Fruit fly (Drosophila melanogaster): ENCODE data around the gene okr.
A peak's percentile ranks its signal among the peaks of the same experiment; 100 is the strongest.

Gene okr

dm6 chr2L:3039774-3040173 is 47.2 kb upstream of the okr start, which contains the start of the genes cnir and CG17221 (continued):
- TF ChIP-seq lmd (GFP tag; IDR thresholded peaks at IDR 0.05) (no peak), CG13123 (GFP tag; optimal IDR thresholded peaks at IDR 0.05) (peak; percentile 40), CG9817 (tag; optimal IDR thresholded peaks at IDR 0.05) (peak; percentile 72), Scr (GFP tag; IDR thresholded peaks at IDR 0.05; ENCODE audit: partially characterized antibody) (peak; percentile 54), CG3726 (GFP tag; IDR thresholded peaks at IDR 0.05) (no peak), Hr51 (GFP tag; optimal IDR thresholded peaks at IDR 0.05) (peak; percentile 60 to 66), insv (GFP tag; optimal IDR thresholded peaks at IDR 0.05) (peak in 1 of 2 experiments; percentile 63), hb (GFP tag; IDR thresholded peaks at IDR 0.05; ENCODE audit: partially characterized antibody) (no peak), Mrtf (GFP tag; IDR thresholded peaks at IDR 0.05) (no peak), CG15514 (GFP tag; optimal IDR thresholded peaks at IDR 0.05) (peak; percentile 73), amos (GFP tag; IDR thresholded peaks at IDR 0.05; ENCODE audit: partially characterized antibody) (no peak; the same call in 1 of the 2 replicates), tna (GFP tag; IDR thresholded peaks at IDR 0.05; ENCODE audit: partially characterized antibody) (no peak), Ets97D (GFP tag; optimal IDR thresholded peaks at IDR 0.05) (peak; percentile 75), B-H2 (GFP tag; optimal IDR thresholded peaks at IDR 0.05) (peak; percentile 88), CG3995 (GFP tag; optimal IDR thresholded peaks at IDR 0.05) (peak; percentile 46), YL-1 (GFP tag; optimal IDR thresholded peaks at IDR 0.05) (peak; percentile 77), HLH4C (GFP tag; IDR thresholded peaks at IDR 0.05; ENCODE audit: partially characterized antibody) (no peak; the same call in 2 of the 3 replicates), CG3847 (GFP tag; IDR thresholded peaks at IDR 0.05) (peak; percentile 63; the same call in 1 of the 2 replicates), eve (GFP tag; optimal IDR thresholded peaks at IDR 0.05) (no peak), pnt (GFP tag; optimal IDR thresholded peaks at IDR 0.05) (peak; percentile 41), CG17802 (tag; optimal IDR thresholded peaks at IDR 0.05) (peak; percentile 26), pita (GFP tag; optimal IDR thresholded peaks at IDR 0.05) (no peak), nom (GFP tag; optimal IDR thresholded peaks at IDR 0.05) (peak; percentile 22), Hr39 (optimal IDR thresholded peaks at IDR 0.05) (no peak), CG7987 (GFP tag; optimal IDR thresholded peaks at IDR 0.05) (peak; percentile 29), Dip2 (GFP tag; IDR thresholded peaks at IDR 0.05) (no peak), CG3838 (GFP tag; optimal IDR thresholded peaks at IDR 0.05) (peak; percentile 43), Pdp1 (GFP tag; optimal IDR thresholded peaks at IDR 0.05) (peak; percentile 71 to 90), eyg (GFP tag; optimal IDR thresholded peaks at IDR 0.05) (peak; percentile 27), HmgZ (tag; optimal IDR thresholded peaks at IDR 0.05) (peak; percentile 71), CG2678 (tag; optimal IDR thresholded peaks at IDR 0.05) (peak; percentile 71), CG2120 (GFP tag; optimal IDR thresholded peaks at IDR 0.05) (peak; percentile 87), CG13424 (tag; optimal IDR thresholded peaks at IDR 0.05) (peak; percentile 74), Asciz (GFP tag; optimal IDR thresholded peaks at IDR 0.05) (no peak), gt (GFP tag; IDR thresholded peaks at IDR 0.05) (no peak), Jarid2 (GFP tag; optimal IDR thresholded peaks at IDR 0.05) (no peak), Hey (tag; optimal IDR thresholded peaks at IDR 0.05) (no peak), ewg (GFP tag; optimal IDR thresholded peaks at IDR 0.05) (no peak), Med (GFP tag) (peak; percentile 97), CG43689 (GFP tag; IDR thresholded peaks at IDR 0.05) (no peak), zfh2 (GFP tag; optimal IDR thresholded peaks at IDR 0.05) (peak; percentile 78), CG9932 (GFP tag; IDR thresholded peaks at IDR 0.05) (peak; percentile 72), prd (optimal IDR thresholded peaks at IDR 0.05) (no peak), prd (GFP tag; IDR thresholded peaks at IDR 0.05) (peak; percentile 49; the same call in 1 of the 3 replicates), gro (GFP tag; optimal IDR thresholded peaks at IDR 0.05) (peak; percentile 74), CG16863 (GFP tag; optimal IDR thresholded peaks at IDR 0.05) (peak; percentile 62), CG17568 (GFP tag; optimal IDR thresholded peaks at IDR 0.05) (no peak), tin (GFP tag; optimal IDR thresholded peaks at IDR 0.05) (peak; percentile 67), chn (GFP tag; optimal IDR thresholded peaks at IDR 0.05) (peak; percentile 58), Adf1 (GFP tag; IDR thresholded peaks at IDR 0.05) (no peak; the same call in 1 of the 2 replicates)
